Worm (Caenorhabditis elegans) whole organism, L3 larva: Measurements from ENCODE around the gene C56C10.7.
A peak's percentile ranks its signal among the peaks of the same experiment; 100 is the strongest.

Source experiments
- R02D3.7 ChIP-seq: fragments of 150-350 bp; optimal IDR thresholded peaks from 2 replicates; lab custom pipeline; 2014; ENCODE audit warnings: missing biosample characterization, missing genetic modification characterization
- ZK546.5 ChIP-seq: sonication (generic microtip); optimal IDR thresholded peaks from 2 replicates; lab custom pipeline; 2017; ENCODE audit warnings: missing biosample characterization, missing genetic modification characterization
- aly-2 ChIP-seq: fragments of 150-350 bp; optimal IDR thresholded peaks from 2 replicates; lab custom pipeline; 2014; ENCODE audit warnings: missing biosample characterization, missing genetic modification characterization
- ama-1 ChIP-seq: fragments of 150-350 bp; optimal IDR thresholded peaks from 2 replicates; lab custom pipeline; 2018
- ceh-16 ChIP-seq: sonication (generic microtip); optimal IDR thresholded peaks from 2 replicates; lab custom pipeline; 2017; ENCODE audit warnings: missing biosample characterization, missing genetic modification characterization
- ceh-28 ChIP-seq: fragments of 150-350 bp; optimal IDR thresholded peaks from 2 replicates; lab custom pipeline; 2014; ENCODE audit warnings: missing biosample characterization, missing genetic modification reagents, missing genetic modification characterization
- ceh-82 ChIP-seq: fragments of 150-350 bp; optimal IDR thresholded peaks from 2 replicates; lab custom pipeline; 2014; ENCODE audit warnings: missing biosample characterization, missing genetic modification characterization
- ceh-9 ChIP-seq: sonication (generic microtip); optimal IDR thresholded peaks from 2 replicates; lab custom pipeline; 2018; ENCODE audit warnings: missing biosample characterization, missing genetic modification characterization
- daf-12 ChIP-seq: fragments of 150-350 bp; optimal IDR thresholded peaks from 2 replicates; lab custom pipeline; 2014; ENCODE audit warnings: missing biosample characterization, missing genetic modification reagents, missing genetic modification characterization
- egl-27 ChIP-seq: sonication (generic microtip); optimal IDR thresholded peaks from 4 replicates; lab custom pipeline; 2017; ENCODE audit warnings: missing biosample characterization, missing genetic modification reagents, missing genetic modification characterization
- elt-1 ChIP-seq: fragments of 150-350 bp; optimal IDR thresholded peaks from 2 replicates; lab custom pipeline; 2014; ENCODE audit warnings: missing biosample characterization, missing genetic modification characterization
- elt-2 ChIP-seq: sonication (generic microtip); optimal IDR thresholded peaks from 2 replicates; lab custom pipeline; 2016; ENCODE audit warnings: missing genetic modification reagents, mild to moderate bottlenecking, missing genetic modification characterization, missing compliant biosample characterization
- elt-3 ChIP-seq, 3 experiments: fragments of 150-350 bp in 1 of 3; sonication (generic microtip) in 2 of 3; optimal IDR thresholded peaks; 2 replicates in 2 of 3; 4 replicates in 1 of 3; lab custom pipeline; 2014 to 2017; ENCODE audit warnings: missing biosample characterization in 3 of 3, missing genetic modification characterization in 3 of 3
- eor-1 ChIP-seq, 2 experiments: fragments of 150-350 bp; optimal IDR thresholded peaks; 2 replicates each; lab custom pipeline; 2014 to 2018; ENCODE audit warnings: missing biosample characterization in 2 of 2, missing genetic modification characterization in 2 of 2
- fkh-10 ChIP-seq: sonication (generic microtip); optimal IDR thresholded peaks from 2 replicates; lab custom pipeline; 2017; ENCODE audit warnings: missing biosample characterization, missing genetic modification reagents, missing genetic modification characterization
- fkh-2 ChIP-seq: fragments of 150-350 bp; optimal IDR thresholded peaks from 2 replicates; lab custom pipeline; 2014; ENCODE audit warnings: missing biosample characterization, missing genetic modification reagents, missing genetic modification characterization
- fos-1 ChIP-seq: fragments of 150-350 bp; optimal IDR thresholded peaks from 2 replicates; lab custom pipeline; 2014; ENCODE audit warnings: missing biosample characterization, missing genetic modification characterization
- hmg-11 ChIP-seq: sonication (generic microtip); optimal IDR thresholded peaks from 2 replicates; lab custom pipeline; 2016; ENCODE audit warnings: missing genetic modification characterization, missing compliant biosample characterization
- jun-1 ChIP-seq: fragments of 150-350 bp; optimal IDR thresholded peaks from 2 replicates; lab custom pipeline; 2014; ENCODE audit warnings: missing biosample characterization, missing genetic modification reagents, missing genetic modification characterization
- lin-15B ChIP-seq: fragments of 150-350 bp; optimal IDR thresholded peaks from 2 replicates; lab custom pipeline; 2014; ENCODE audit warnings: missing biosample characterization, missing genetic modification characterization
- lin-39 ChIP-seq: fragments of 150-350 bp; optimal IDR thresholded peaks from 2 replicates; lab custom pipeline; 2018; ENCODE audit warnings: missing biosample characterization, missing genetic modification reagents, missing genetic modification characterization
- lsy-12 ChIP-seq: sonication (generic microtip); optimal IDR thresholded peaks from 2 replicates; lab custom pipeline; 2016; ENCODE audit warnings: mild to moderate bottlenecking, missing genetic modification characterization, missing compliant biosample characterization
- mdl-1 ChIP-seq: fragments of 150-350 bp; optimal IDR thresholded peaks from 2 replicates; lab custom pipeline; 2014; ENCODE audit warnings: missing biosample characterization, missing genetic modification characterization
- mml-1 ChIP-seq: fragments of 150-350 bp; sonication (generic microtip); optimal IDR thresholded peaks from 3 replicates; lab custom pipeline; 2014; ENCODE audit warnings: missing biosample characterization, missing genetic modification characterization
- nfya-1 ChIP-seq: sonication (generic microtip); optimal IDR thresholded peaks from 2 replicates; lab custom pipeline; 2017; ENCODE audit warnings: missing genetic modification characterization, mild to moderate bottlenecking, missing compliant biosample characterization, antibody characterized with exemption, moderate library complexity; ENCODE audit not compliant: insufficient read depth
- nhr-11 ChIP-seq: fragments of 150-350 bp; optimal IDR thresholded peaks from 2 replicates; lab custom pipeline; 2014; ENCODE audit warnings: missing biosample characterization, missing genetic modification characterization
- nhr-12 ChIP-seq: fragments of 150-350 bp; optimal IDR thresholded peaks from 2 replicates; lab custom pipeline; 2014; ENCODE audit warnings: missing biosample characterization, missing genetic modification characterization
- nhr-23 ChIP-seq: fragments of 150-350 bp; optimal IDR thresholded peaks from 2 replicates; lab custom pipeline; 2014; ENCODE audit warnings: missing biosample characterization, missing genetic modification reagents, missing genetic modification characterization
- nhr-237 ChIP-seq: fragments of 150-350 bp; optimal IDR thresholded peaks from 2 replicates; lab custom pipeline; 2014; ENCODE audit warnings: missing biosample characterization, missing genetic modification characterization
- nhr-43 ChIP-seq: sonication (generic microtip); optimal IDR thresholded peaks from 2 replicates; lab custom pipeline; 2016; ENCODE audit warnings: mild to moderate bottlenecking, missing genetic modification characterization, missing compliant biosample characterization; ENCODE audit not compliant: poor library complexity, severe bottlenecking
- nhr-67 ChIP-seq: fragments of 150-350 bp; optimal IDR thresholded peaks from 2 replicates; lab custom pipeline; 2014; ENCODE audit warnings: missing biosample characterization, missing genetic modification characterization
- nhr-76 ChIP-seq: fragments of 150-350 bp; sonication (generic microtip); optimal IDR thresholded peaks from 5 replicates; lab custom pipeline; 2014; ENCODE audit warnings: missing biosample characterization, missing genetic modification characterization
- nhr-77 ChIP-seq: fragments of 150-350 bp; optimal IDR thresholded peaks from 2 replicates; lab custom pipeline; 2014; ENCODE audit warnings: missing biosample characterization, missing genetic modification characterization
- pha-4 ChIP-seq: fragments of 150-350 bp; optimal IDR thresholded peaks from 2 replicates; lab custom pipeline; 2014; ENCODE audit warnings: missing biosample characterization, missing genetic modification reagents, missing genetic modification characterization
- pqm-1 ChIP-seq: fragments of 150-350 bp; optimal IDR thresholded peaks from 2 replicates; lab custom pipeline; 2017; ENCODE audit warnings: missing biosample characterization, missing genetic modification characterization, inconsistent platforms
- sea-2 ChIP-seq: fragments of 150-350 bp; sonication (generic microtip); optimal IDR thresholded peaks from 4 replicates; lab custom pipeline; 2014; ENCODE audit warnings: missing biosample characterization, missing genetic modification reagents, missing genetic modification characterization
- skn-1 ChIP-seq: fragments of 150-350 bp; optimal IDR thresholded peaks from 2 replicates; lab custom pipeline; 2014; ENCODE audit warnings: missing biosample characterization, missing genetic modification characterization
- snpc-4 ChIP-seq: fragments of 150-350 bp; optimal IDR thresholded peaks from 2 replicates; lab custom pipeline; 2014; ENCODE audit warnings: missing biosample characterization, missing genetic modification characterization
- tbx-2 ChIP-seq: sonication (generic microtip); optimal IDR thresholded peaks from 2 replicates; lab custom pipeline; 2016; ENCODE audit warnings: mild to moderate bottlenecking, missing genetic modification characterization, missing compliant biosample characterization
- unc-39 ChIP-seq: sonication (generic microtip); optimal IDR thresholded peaks from 4 replicates; lab custom pipeline; 2017; ENCODE audit warnings: missing biosample characterization, missing genetic modification characterization
- unc-62 ChIP-seq: fragments of 150-350 bp; sonication (generic microtip); optimal IDR thresholded peaks from 4 replicates; lab custom pipeline; 2014; ENCODE audit warnings: missing biosample characterization, missing genetic modification reagents, missing genetic modification characterization
- zag-1 ChIP-seq: fragments of 150-350 bp; optimal IDR thresholded peaks from 2 replicates; lab custom pipeline; 2014; ENCODE audit warnings: missing biosample characterization, missing genetic modification characterization
- ztf-11 ChIP-seq: fragments of 150-350 bp; optimal IDR thresholded peaks from 2 replicates; lab custom pipeline; 2014; ENCODE audit warnings: missing biosample characterization, missing genetic modification characterization
- ztf-4 ChIP-seq: fragments of 150-350 bp; optimal IDR thresholded peaks from 2 replicates; lab custom pipeline; 2014; ENCODE audit warnings: missing biosample characterization, missing genetic modification characterization

C56C10.7 gene

DNA sequence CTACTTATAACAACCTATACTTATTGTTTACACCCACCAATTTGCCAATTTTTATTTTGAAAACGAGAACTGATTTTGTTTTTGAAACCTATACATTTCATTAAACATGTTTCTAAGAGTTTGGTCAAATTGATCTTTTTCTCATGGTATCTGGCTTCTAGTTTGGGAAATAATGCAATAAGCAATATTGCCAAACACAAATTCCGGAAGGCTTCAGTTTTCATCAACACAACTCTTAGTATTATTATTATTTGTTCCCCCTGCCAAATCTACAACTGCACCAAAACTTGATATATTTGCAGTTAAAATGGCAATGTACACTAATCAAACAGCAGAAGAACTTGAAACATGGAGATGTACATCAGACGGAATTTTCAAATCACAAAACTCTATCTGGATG, 18.7 kb downstream of the C56C10.7 start, which contains the start of gene sra-27:
sra-27 (plus strand) TSS at position 301 of the 400 bp plus-strand sequence.
- TF ChIP-seq elt-1 (tag; lab: Kevin White, UChicago) (no peak), ZK546.5 (no peak), ceh-16 (tag; lab: Kevin White, UChicago) (no peak), nhr-12 (tag; lab: Kevin White, UChicago) (no peak), ceh-28 (tag; lab: Kevin White, UChicago) (no peak), tbx-2 (tag; lab: Kevin White, UChicago) (no peak), lsy-12 (tag; lab: Kevin White, UChicago) (no peak), zag-1 (tag; lab: Kevin White, UChicago) (no peak), fos-1 (no peak), mdl-1 (no peak), ceh-9 (tag; lab: Kevin White, UChicago) (no peak), daf-12 (tag; lab: Kevin White, UChicago) (no peak), unc-62 (GFP tag; lab: Kevin White, UChicago) (no peak), nhr-77 (no peak), elt-3 (tag; optimal IDR thresholded peaks at IDR 0.05; lab: Kevin White, UChicago) (no peak), aly-2 (tag; lab: Kevin White, UChicago) (no peak), eor-1 (tag; optimal IDR thresholded peaks at IDR 0.05; lab: Kevin White, UChicago) (no peak)

- TF ChIP-seq nhr-76 (tag; lab: Kevin White, UChicago) (no peak), elt-1 (tag; lab: Kevin White, UChicago) (no peak), fkh-2 (tag; lab: Kevin White, UChicago) (no peak), lin-39 (tag; lab: Kevin White, UChicago) (no peak), pqm-1 (tag; lab: Kevin White, UChicago) (no peak), elt-3 (tag; optimal IDR thresholded peaks at IDR 0.05; lab: Kevin White, UChicago) (no peak), nhr-23 (tag; lab: Kevin White, UChicago) (no peak), fkh-10 (GFP tag; lab: Kevin White, UChicago) (no peak), sea-2 (no peak), jun-1 (tag; lab: Kevin White, UChicago) (no peak), ceh-82 (tag; lab: Kevin White, UChicago) (no peak), ceh-9 (tag; lab: Kevin White, UChicago) (no peak), nhr-11 (tag; lab: Kevin White, UChicago) (no peak), unc-62 (GFP tag; lab: Kevin White, UChicago) (no peak), mdl-1 (no peak)
These were observed 20.7 kb downstream of the C56C10.7 start, which contains the start of the genes F18C5.5 and F18C5.9 for ce11 chrII:6566628-6567180. Gene F18C5.5, minus strand, starts transcription at chrII:6566728. Gene F18C5.9, plus strand, starts transcription at chrII:6567130.

DNA sequence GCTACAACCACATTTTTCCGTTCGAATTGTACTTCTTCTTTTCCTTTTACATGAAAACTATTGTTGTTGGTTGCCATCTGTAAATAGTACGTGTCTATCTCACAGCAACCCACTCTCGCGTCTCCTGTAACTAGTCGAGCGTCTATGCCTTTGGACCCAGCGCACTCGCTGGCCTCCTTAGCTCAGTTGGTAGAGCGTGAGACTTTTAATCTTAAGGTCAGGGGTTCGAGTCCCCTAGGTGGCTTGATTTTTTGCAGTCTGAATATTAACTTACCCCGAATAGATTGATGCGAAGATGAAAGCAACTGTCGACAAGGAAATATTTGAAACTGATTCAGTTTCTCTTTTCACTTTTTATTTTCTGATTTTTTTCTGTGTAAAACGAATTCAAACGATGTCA, 22.3 kb downstream of the C56C10.7 start, which contains the start of gene mpz-3:
mpz-3 (minus strand) TSS at position 320 of the 400 bp plus-strand sequence.
- TF ChIP-seq ZK546.5 (no peak), nhr-43 (tag; lab: Kevin White, UChicago) (peak; percentile 56), elt-3 (tag; optimal IDR thresholded peaks at IDR 0.05; lab: Kevin White, UChicago) (no peak), nhr-237 (no peak), nhr-12 (tag; lab: Kevin White, UChicago) (no peak), unc-62 (GFP tag; lab: Kevin White, UChicago) (no peak), zag-1 (tag; lab: Kevin White, UChicago) (no peak), ceh-9 (tag; lab: Kevin White, UChicago) (no peak), daf-12 (tag; lab: Kevin White, UChicago) (no peak), jun-1 (tag; lab: Kevin White, UChicago) (no peak), ztf-4 (tag; lab: Kevin White, UChicago) (no peak), mdl-1 (no peak), tbx-2 (tag; lab: Kevin White, UChicago) (peak; percentile 8), aly-2 (tag; lab: Kevin White, UChicago) (no peak), sea-2 (no peak), nhr-67 (tag; lab: Kevin White, UChicago) (no peak), skn-1 (no peak), pha-4 (peak; percentile 56), elt-2 (tag; lab: Kevin White, UChicago) (peak; percentile 17), fkh-2 (tag; lab: Kevin White, UChicago) (no peak), nhr-77 (no peak), mml-1 (tag; lab: Kevin White, UChicago) (no peak), lin-15B (tag; lab: Kevin White, UChicago) (no peak), snpc-4 (tag; lab: Kevin White, UChicago) (no peak), pqm-1 (tag; lab: Kevin White, UChicago) (no peak), unc-39 (tag; lab: Kevin White, UChicago) (no peak), nhr-11 (tag; lab: Kevin White, UChicago) (no peak), egl-27 (tag; lab: Kevin White, UChicago) (no peak), R02D3.7 (tag; lab: Kevin White, UChicago) (no peak), nfya-1 (tag; lab: Kevin White, UChicago) (peak; percentile 9), ztf-11 (tag; lab: Kevin White, UChicago) (no peak), fkh-10 (GFP tag; lab: Kevin White, UChicago) (no peak), nhr-23 (tag; lab: Kevin White, UChicago) (no peak), ama-1 (lab: Kevin White, UChicago) (peak; percentile 23), ceh-82 (tag; lab: Kevin White, UChicago) (no peak), hmg-11 (tag; lab: Kevin White, UChicago) (no peak), lsy-12 (tag; lab: Kevin White, UChicago) (peak; percentile 42), ceh-28 (tag; lab: Kevin White, UChicago) (no peak), lin-39 (tag; lab: Kevin White, UChicago) (peak; percentile 73)
